Worm (Caenorhabditis elegans): ENCODE measurements around the gene faah-6.

The faah-6 gene

ce11 chrIII:11631111-11631510 is 19.1 kb upstream of the faah-6 start:
- TF ChIP-seq nhr-80 (tag; optimal IDR thresholded peaks at IDR 0.05) (peak; percentile 16), snpc-1.1 (tag; optimal IDR thresholded peaks at IDR 0.05; ENCODE audit: insufficient read depth) (no peak)

- TF ChIP-seq Y95B8A.8 (GFP tag; IDR thresholded peaks at IDR 0.05) (no peak), zim-3 (tag; optimal IDR thresholded peaks at IDR 0.05) (no peak), D2030.7 (GFP tag; IDR thresholded peaks at IDR 0.05) (no peak)
These were observed 17.9 kb upstream of the faah-6 start for ce11 chrIII:11632376-11632775.

DNA sequence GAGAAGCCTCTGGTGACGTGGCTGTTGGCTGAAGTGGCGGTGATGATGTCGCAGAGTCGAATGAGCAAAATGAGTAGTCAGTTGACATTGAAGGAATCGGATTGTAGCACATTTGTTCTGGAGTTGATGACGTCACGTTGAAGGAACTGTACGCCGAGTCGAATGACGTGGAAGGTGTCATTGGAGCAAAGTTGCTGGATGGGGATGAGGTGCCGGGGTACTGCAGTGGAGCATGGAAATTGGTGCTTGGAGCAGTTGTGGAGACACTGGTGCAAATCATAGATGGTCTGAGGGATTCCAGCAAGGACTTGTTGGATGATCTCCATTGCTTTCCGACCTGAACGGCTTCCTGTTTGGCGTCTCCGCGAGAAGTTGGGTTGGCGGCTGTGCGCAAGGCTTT is 16.8 kb upstream of the faah-6 start:
- TF ChIP-seq attf-3 (GFP tag; conservative IDR thresholded peaks at IDR 0.05), result no peak
- no peak for TF ChIP-seq ztf-26 (tag; optimal IDR thresholded peaks at IDR 0.05)
- no peak for TF ChIP-seq ceh-79 (tag; optimal IDR thresholded peaks at IDR 0.05)
- no peak for TF ChIP-seq F33H1.4 (GFP tag; IDR thresholded peaks at IDR 0.05)
- 0 out of 2 replicates have a peak, but pooled peaks have one; percentile 20 for TF ChIP-seq nhr-120 (GFP tag; IDR thresholded peaks at IDR 0.05)

DNA sequence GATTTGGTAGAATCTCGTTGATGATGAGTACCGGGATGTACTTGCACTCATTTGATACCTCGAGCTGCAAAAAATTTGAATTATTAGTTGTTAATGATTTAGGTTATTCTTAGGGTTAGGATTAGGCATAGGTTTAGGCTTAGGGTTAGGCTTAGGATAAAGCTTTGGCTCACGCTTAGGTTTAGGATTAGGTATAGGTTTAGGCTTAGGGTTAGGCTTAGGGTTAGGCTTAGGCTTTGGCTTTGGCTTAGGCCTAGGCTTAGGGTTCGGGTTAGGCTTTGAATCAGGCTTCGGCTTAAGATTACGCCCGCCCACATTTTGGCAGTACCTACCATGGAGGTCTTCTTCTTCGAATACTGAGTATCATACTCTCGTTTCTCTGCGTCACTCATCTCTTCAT is 15.3 kb upstream of the faah-6 start:
- TF ChIP-seq lin-40 (tag; optimal IDR thresholded peaks at IDR 0.05), result no peak
- no peak for TF ChIP-seq efl-1 (GFP tag; optimal IDR thresholded peaks at IDR 0.05)
- TF ChIP-seq lin-54 (GFP tag; optimal IDR thresholded peaks at IDR 0.05), result no peak
- no peak for TF ChIP-seq F10E7.11 (tag; optimal IDR thresholded peaks at IDR 0.05)
- no peak for TF ChIP-seq lir-1 (GFP tag; conservative IDR thresholded peaks at IDR 0.05)
- no peak for TF ChIP-seq D2030.7 (GFP tag; IDR thresholded peaks at IDR 0.05)
- no peak for TF ChIP-seq madf-10 (tag; optimal IDR thresholded peaks at IDR 0.05)
- TF ChIP-seq F39B2.1 (GFP tag; IDR thresholded peaks at IDR 0.05), result no peak
- no peak for TF ChIP-seq nhr-80 (tag; optimal IDR thresholded peaks at IDR 0.05)
- no peak for TF ChIP-seq F57C9.4 (tag; optimal IDR thresholded peaks at IDR 0.05)
- TF ChIP-seq bed-2 (GFP tag; IDR thresholded peaks at IDR 0.05), result no peak
- TF ChIP-seq F22D6.2 (tag; optimal IDR thresholded peaks at IDR 0.05), result no peak
- TF ChIP-seq C06A6.2 (GFP tag; conservative IDR thresholded peaks at IDR 0.05), result no peak
- no peak for TF ChIP-seq hlh-26 (GFP tag; conservative IDR thresholded peaks at IDR 0.05)

DNA sequence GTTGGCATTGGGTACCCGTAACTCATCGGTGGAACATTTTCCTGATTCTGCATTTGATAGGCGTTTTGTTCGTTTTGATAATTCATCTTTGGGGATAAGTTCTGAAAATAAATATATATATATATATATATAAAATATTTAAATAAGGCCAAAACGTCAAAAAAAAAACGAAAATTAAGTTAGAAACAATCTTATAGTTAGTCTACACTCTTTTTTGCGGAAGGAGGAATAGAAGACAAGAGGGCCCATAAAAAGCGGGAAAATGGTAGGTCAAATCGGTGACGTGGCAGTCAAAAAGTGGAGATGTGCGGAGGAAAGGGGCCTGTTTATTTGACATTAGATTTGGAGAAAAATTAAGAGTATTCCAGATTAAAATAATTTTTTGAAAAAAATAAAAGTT is 13.5 kb upstream of the faah-6 start, which contains the start of gene tbx-33:
tbx-33 (minus strand) TSS at position 101 of the 400 bp plus-strand sequence.
- TF ChIP-seq D2030.7 (GFP tag; IDR thresholded peaks at IDR 0.05), result no peak
- no peak for TF ChIP-seq dpff-1 (tag; optimal IDR thresholded peaks at IDR 0.05)
- TF ChIP-seq snpc-1.1 (tag; optimal IDR thresholded peaks at IDR 0.05; ENCODE audit: insufficient read depth), result no peak
- TF ChIP-seq lsl-1 (GFP tag; optimal IDR thresholded peaks at IDR 0.05), result no peak
- no peak for TF ChIP-seq F52B5.7 (tag; optimal IDR thresholded peaks at IDR 0.05)
- no peak for TF ChIP-seq hmg-20 (GFP tag; IDR thresholded peaks at IDR 0.05)
- no peak for TF ChIP-seq dox-1 (GFP tag; IDR thresholded peaks at IDR 0.05)
- TF ChIP-seq C17E4.6 (GFP tag; IDR thresholded peaks at IDR 0.05), result no peak
- no peak for TF ChIP-seq K11D2.4 (GFP tag; IDR thresholded peaks at IDR 0.05)
- no peak for TF ChIP-seq hmg-1.2 (GFP tag; IDR thresholded peaks at IDR 0.05)
- TF ChIP-seq nfya-2 (GFP tag; IDR thresholded peaks at IDR 0.05), result no peak

DNA sequence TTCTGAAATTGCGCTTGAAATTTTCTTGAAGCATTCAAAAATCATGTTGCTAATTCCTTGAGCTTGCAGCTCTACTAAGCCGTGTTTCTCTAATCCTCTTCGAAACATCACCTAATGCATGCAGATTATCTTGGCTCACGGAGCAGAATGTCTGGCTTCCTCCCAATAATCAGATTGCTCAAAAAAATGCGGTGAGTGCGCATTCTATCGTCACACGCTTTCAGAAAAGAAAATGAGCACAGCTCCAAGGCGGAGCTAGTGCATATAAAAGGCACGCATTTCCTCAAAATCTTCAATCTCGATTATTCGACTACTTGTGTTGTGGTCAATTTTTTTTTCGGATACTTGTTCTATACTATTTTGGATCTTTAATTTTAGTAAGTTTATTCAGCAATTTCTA is 8.9 kb upstream of the faah-6 start:
- TF ChIP-seq lin-35 (GFP tag; optimal IDR thresholded peaks at IDR 0.05), result peak in 1 of 3 experiments; percentile 38
- TF ChIP-seq mxl-1 (tag; optimal IDR thresholded peaks at IDR 0.05), result no peak

Data from whole organism, young adult.